Worm (Caenorhabditis elegans) whole organism, mixed stage, embryonic: ENCODE measurements around the gene C06E2.5.

Experiments used
- M03D4.4 ChIP-seq: sonication (generic microtip); optimal IDR thresholded peaks from 2 replicates; lab custom pipeline; 2017; ENCODE audit warnings: mild to moderate bottlenecking, missing genetic modification characterization, missing compliant biosample characterization
- bed-3 ChIP-seq: fragments of 200-800 bp; sonication (Bioruptor generic); optimal IDR thresholded peaks from 3 replicates; lab custom pipeline; 2018; ENCODE audit warnings: mild to moderate bottlenecking, missing genetic modification characterization, moderate library complexity, missing compliant biosample characterization
- blmp-1 ChIP-seq: fragments of 150-350 bp; optimal IDR thresholded peaks from 2 replicates; lab custom pipeline; 2014; ENCODE audit warnings: missing biosample characterization, missing genetic modification characterization
- ceh-39 ChIP-seq: fragments of 150-350 bp; optimal IDR thresholded peaks from 2 replicates; lab custom pipeline; 2014; ENCODE audit warnings: missing biosample characterization, missing genetic modification characterization
- ceh-83 ChIP-seq: fragments of 200-800 bp; sonication (Bioruptor generic); optimal IDR thresholded peaks from 2 replicates; lab custom pipeline; 2018; ENCODE audit warnings: mild to moderate bottlenecking, missing genetic modification characterization, missing compliant biosample characterization
- ces-1 ChIP-seq: fragments of 150-350 bp; optimal IDR thresholded peaks from 2 replicates; lab custom pipeline; 2014; ENCODE audit warnings: missing biosample characterization, missing genetic modification reagents, missing genetic modification characterization
- cnd-1 ChIP-seq: fragments of 200-800 bp; sonication (Bioruptor generic); optimal IDR thresholded peaks from 2 replicates; lab custom pipeline; 2018; ENCODE audit warnings: mild to moderate bottlenecking, missing genetic modification characterization, missing compliant biosample characterization
- elt-1 ChIP-seq: sonication (generic microtip); optimal IDR thresholded peaks from 2 replicates; lab custom pipeline; 2017; ENCODE audit warnings: missing genetic modification characterization, mild to moderate bottlenecking, missing compliant biosample characterization, antibody characterized with exemption, moderate library complexity, borderline replicate concordance; ENCODE audit not compliant: insufficient read depth
- elt-3 ChIP-seq: fragments of 150-350 bp; optimal IDR thresholded peaks from 2 replicates; lab custom pipeline; 2014; ENCODE audit warnings: missing biosample characterization, missing genetic modification characterization
- flh-1 ChIP-seq: fragments of 200-800 bp; sonication (Bioruptor generic); optimal IDR thresholded peaks from 2 replicates; lab custom pipeline; 2018; ENCODE audit warnings: mild to moderate bottlenecking, missing genetic modification characterization, moderate library complexity, missing compliant biosample characterization
- ham-2 ChIP-seq: fragments of 200-800 bp; sonication (Bioruptor generic); optimal IDR thresholded peaks from 2 replicates; lab custom pipeline; 2018; ENCODE audit warnings: mild to moderate bottlenecking, missing genetic modification characterization, missing compliant biosample characterization
- hlh-1 ChIP-seq: fragments of 150-350 bp; optimal IDR thresholded peaks from 2 replicates; lab custom pipeline; 2014; ENCODE audit warnings: missing biosample characterization, missing genetic modification reagents, missing genetic modification characterization
- lin-13 ChIP-seq: fragments of 150-350 bp; optimal IDR thresholded peaks from 2 replicates; lab custom pipeline; 2014; ENCODE audit warnings: missing biosample characterization, missing genetic modification characterization
- lin-32 ChIP-seq: fragments of 200-800 bp; sonication (Bioruptor generic); optimal IDR thresholded peaks from 2 replicates; lab custom pipeline; 2018; ENCODE audit warnings: mild to moderate bottlenecking, missing genetic modification characterization, missing compliant biosample characterization
- lsy-2 ChIP-seq: fragments of 150-350 bp; optimal IDR thresholded peaks from 2 replicates; lab custom pipeline; 2014; ENCODE audit warnings: missing biosample characterization, missing genetic modification characterization
- mab-5 ChIP-seq: fragments of 150-350 bp; optimal IDR thresholded peaks from 2 replicates; lab custom pipeline; 2014; ENCODE audit warnings: missing biosample characterization, missing genetic modification characterization
- mep-1 ChIP-seq: fragments of 150-350 bp; optimal IDR thresholded peaks from 2 replicates; lab custom pipeline; 2017; ENCODE audit warnings: missing biosample characterization, missing genetic modification reagents, missing genetic modification characterization, inconsistent platforms
- mls-2 ChIP-seq: sonication (generic microtip); optimal IDR thresholded peaks from 2 replicates; lab custom pipeline; 2016; ENCODE audit warnings: mild to moderate bottlenecking, missing genetic modification characterization, moderate library complexity, missing compliant biosample characterization
- nhr-12 ChIP-seq: fragments of 150-350 bp; optimal IDR thresholded peaks from 2 replicates; lab custom pipeline; 2014; ENCODE audit warnings: missing biosample characterization, missing genetic modification characterization
- nhr-2 ChIP-seq: fragments of 150-350 bp; optimal IDR thresholded peaks from 2 replicates; lab custom pipeline; 2014; ENCODE audit warnings: missing biosample characterization, missing genetic modification characterization
- nhr-237 ChIP-seq: fragments of 150-350 bp; optimal IDR thresholded peaks from 2 replicates; lab custom pipeline; 2014; ENCODE audit warnings: missing biosample characterization, missing genetic modification characterization
- nhr-76 ChIP-seq: sonication (generic microtip); optimal IDR thresholded peaks from 2 replicates; lab custom pipeline; 2017; ENCODE audit warnings: missing biosample characterization, missing genetic modification characterization
- pha-4 ChIP-seq: fragments of 150-350 bp; optimal IDR thresholded peaks from 2 replicates; lab custom pipeline; 2018; ENCODE audit warnings: missing biosample characterization, missing genetic modification reagents, missing genetic modification characterization
- sem-2 ChIP-seq: fragments of 200-800 bp; sonication (Bioruptor generic); optimal IDR thresholded peaks from 2 replicates; lab custom pipeline; 2018; ENCODE audit warnings: mild to moderate bottlenecking, missing genetic modification characterization, missing compliant biosample characterization
- snpc-4 ChIP-seq: fragments of 150-350 bp; optimal IDR thresholded peaks from 2 replicates; lab custom pipeline; 2014; ENCODE audit warnings: missing biosample characterization, missing genetic modification characterization
- sptf-1 ChIP-seq: sonication (generic microtip); optimal IDR thresholded peaks from 2 replicates; lab custom pipeline; 2017; ENCODE audit warnings: mild to moderate bottlenecking, missing genetic modification characterization, moderate library complexity, missing compliant biosample characterization
- tbx-8 ChIP-seq: fragments of 200-800 bp; sonication (Bioruptor generic); optimal IDR thresholded peaks from 2 replicates; lab custom pipeline; 2018; ENCODE audit warnings: mild to moderate bottlenecking, missing genetic modification characterization, moderate library complexity, missing compliant biosample characterization
- unc-120 ChIP-seq: sonication (generic microtip); optimal IDR thresholded peaks from 2 replicates; lab custom pipeline; 2017; ENCODE audit warnings: missing genetic modification characterization, missing compliant biosample characterization; ENCODE audit not compliant: poor library complexity, severe bottlenecking
- unc-39 ChIP-seq: fragments of 150-350 bp; optimal IDR thresholded peaks from 2 replicates; lab custom pipeline; 2014; ENCODE audit warnings: missing biosample characterization, missing genetic modification characterization
- unc-62 ChIP-seq: fragments of 150-350 bp; optimal IDR thresholded peaks from 2 replicates; lab custom pipeline; 2014; ENCODE audit warnings: missing biosample characterization, missing genetic modification reagents, missing genetic modification characterization
- zip-8 ChIP-seq: fragments of 150-350 bp; optimal IDR thresholded peaks from 2 replicates; lab custom pipeline; 2014; ENCODE audit warnings: missing biosample characterization, missing genetic modification characterization
- ztf-11 ChIP-seq: fragments of 150-350 bp; optimal IDR thresholded peaks from 2 replicates; lab custom pipeline; 2014; ENCODE audit warnings: missing biosample characterization, missing genetic modification characterization

C06E2.5 gene

DNA sequence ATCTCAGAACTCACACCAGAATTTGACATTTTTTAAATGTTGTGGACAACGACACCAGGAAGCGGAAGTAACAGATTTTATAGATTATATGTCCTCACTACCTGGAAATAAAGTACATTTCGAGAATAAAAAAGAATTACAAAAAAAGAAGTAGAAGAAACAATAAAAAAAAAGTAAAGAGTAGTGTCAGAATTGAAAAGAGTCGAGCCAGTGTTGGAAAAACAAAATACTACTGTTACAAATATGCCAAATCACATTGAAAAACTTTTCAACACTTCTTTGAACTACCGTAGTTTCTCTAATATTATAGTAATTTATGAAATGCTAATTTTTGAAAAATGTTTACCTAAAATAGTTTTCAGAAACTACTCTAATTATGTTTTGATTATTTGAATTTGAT is 17.0 kb upstream of the C06E2.5 start, which contains the start of gene C06E2.1:
Gene C06E2.1 (minus strand): TSS at position 101 of the 400 bp plus-strand sequence.
- TF ChIP-seq ceh-83 (no peak), mls-2 (tag; lab: Kevin White, UChicago) (no peak), sptf-1 (tag; lab: Kevin White, UChicago) (no peak), nhr-237 (tag; lab: Kevin White, UChicago) (no peak), cnd-1 (tag; lab: Kevin White, UChicago) (no peak), ces-1 (GFP tag; lab: Kevin White, UChicago) (no peak), blmp-1 (tag; lab: Kevin White, UChicago) (no peak), zip-8 (tag; lab: Kevin White, UChicago) (no peak), sem-2 (GFP tag; lab: Kevin White, UChicago) (no peak), nhr-76 (tag; lab: Kevin White, UChicago) (no peak), lin-13 (tag; lab: Kevin White, UChicago) (no peak), unc-120 (no peak), unc-62 (GFP tag; lab: Kevin White, UChicago) (no peak), snpc-4 (tag; lab: Kevin White, UChicago) (no peak)

DNA sequence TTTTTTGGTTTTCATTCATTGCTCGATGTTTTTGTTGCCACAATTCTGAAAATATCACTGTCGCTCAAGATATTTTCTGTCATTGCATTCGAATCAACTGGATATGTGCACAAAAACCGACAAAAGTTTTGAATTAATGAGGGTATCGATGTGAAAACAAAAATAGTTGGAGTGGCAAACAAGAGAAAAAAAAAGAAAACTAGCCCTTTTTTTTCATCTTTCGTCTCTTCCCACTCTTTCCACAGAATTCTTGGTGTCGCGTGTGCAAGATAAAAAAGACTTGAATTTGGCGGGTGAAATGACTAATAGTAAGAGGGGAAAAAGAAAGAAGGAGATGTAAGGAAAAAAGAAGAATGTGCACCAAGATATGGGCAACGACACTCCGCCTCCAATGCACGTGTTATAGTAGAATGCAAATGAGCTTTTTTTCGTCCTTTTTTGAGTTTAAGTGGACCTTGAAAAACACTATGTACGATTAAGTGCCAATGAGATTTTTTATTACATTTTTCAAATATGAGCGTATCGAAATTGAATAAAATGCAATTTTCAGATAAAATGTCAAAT is 11.4 kb upstream of the C06E2.5 start, which contains the start of the genes ubc-22 and ubc-21:
Gene ubc-22 (minus strand): TSS at position 51 of the 564 bp plus-strand sequence.
Gene ubc-21 (plus strand): TSS at position 514 of the 564 bp plus-strand sequence.
- no peak for TF ChIP-seq mep-1 (tag; lab: Kevin White, UChicago)
- TF ChIP-seq lin-32 (GFP tag; lab: Kevin White, UChicago) = no peak
- no peak for TF ChIP-seq elt-3 (tag; lab: Kevin White, UChicago)
- TF ChIP-seq nhr-12 = no peak
- TF ChIP-seq ceh-39 (tag; lab: Kevin White, UChicago) = no peak
- TF ChIP-seq lsy-2 = no peak
- TF ChIP-seq sptf-1 (tag; lab: Kevin White, UChicago) = no peak
- no peak for TF ChIP-seq nhr-237 (tag; lab: Kevin White, UChicago)
- TF ChIP-seq snpc-4 (tag; lab: Kevin White, UChicago) = no peak
- no peak for TF ChIP-seq ceh-83
- TF ChIP-seq zip-8 (tag; lab: Kevin White, UChicago) = no peak
- no peak for TF ChIP-seq M03D4.4 (tag; lab: Kevin White, UChicago)
- no peak for TF ChIP-seq ham-2 (GFP tag; lab: Kevin White, UChicago)
- TF ChIP-seq blmp-1 (tag; lab: Kevin White, UChicago) = no peak
- no peak for TF ChIP-seq cnd-1 (tag; lab: Kevin White, UChicago)
- TF ChIP-seq hlh-1 = no peak
- TF ChIP-seq ztf-11 = no peak

DNA sequence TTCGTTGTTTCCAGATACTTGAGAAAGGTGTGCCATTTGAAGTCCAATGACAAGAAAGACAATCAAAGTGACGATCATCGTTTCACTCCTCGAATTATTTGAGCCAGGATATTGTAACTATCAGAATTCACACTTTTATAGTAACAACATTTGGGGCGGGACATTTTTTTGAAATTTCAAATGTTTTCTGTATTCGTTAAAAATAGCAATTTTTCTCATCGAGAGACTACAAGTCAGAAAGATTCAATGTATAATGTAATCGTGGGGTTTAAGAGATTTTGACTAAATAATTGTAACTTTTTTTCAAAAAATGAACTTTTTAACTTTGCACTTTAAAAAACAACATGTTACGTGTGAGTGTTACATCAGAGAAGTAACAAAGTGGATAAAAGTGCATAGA is 8.8 kb upstream of the C06E2.5 start, which contains the start of gene ins-9:
Gene ins-9 (minus strand): TSS at position 101 of the 400 bp plus-strand sequence.
- TF ChIP-seq flh-1 (GFP tag; lab: Kevin White, UChicago) = no peak
- TF ChIP-seq lin-13 (tag; lab: Kevin White, UChicago) = no peak
- TF ChIP-seq mab-5 (tag; lab: Kevin White, UChicago) = no peak
- TF ChIP-seq nhr-237 (tag; lab: Kevin White, UChicago) = no peak
- no peak for TF ChIP-seq bed-3
- no peak for TF ChIP-seq pha-4
- no peak for TF ChIP-seq mls-2 (tag; lab: Kevin White, UChicago)
- TF ChIP-seq sptf-1 (tag; lab: Kevin White, UChicago) = no peak
- TF ChIP-seq M03D4.4 (tag; lab: Kevin White, UChicago) = no peak
- TF ChIP-seq tbx-8 (GFP tag; lab: Kevin White, UChicago) = no peak
- TF ChIP-seq unc-39 (tag; lab: Kevin White, UChicago) = no peak
- TF ChIP-seq elt-1 (tag; lab: Kevin White, UChicago) = no peak
- no peak for TF ChIP-seq nhr-2
- no peak for TF ChIP-seq ceh-39 (tag; lab: Kevin White, UChicago)
- TF ChIP-seq, all 35 proteins: peak for 0

DNA sequence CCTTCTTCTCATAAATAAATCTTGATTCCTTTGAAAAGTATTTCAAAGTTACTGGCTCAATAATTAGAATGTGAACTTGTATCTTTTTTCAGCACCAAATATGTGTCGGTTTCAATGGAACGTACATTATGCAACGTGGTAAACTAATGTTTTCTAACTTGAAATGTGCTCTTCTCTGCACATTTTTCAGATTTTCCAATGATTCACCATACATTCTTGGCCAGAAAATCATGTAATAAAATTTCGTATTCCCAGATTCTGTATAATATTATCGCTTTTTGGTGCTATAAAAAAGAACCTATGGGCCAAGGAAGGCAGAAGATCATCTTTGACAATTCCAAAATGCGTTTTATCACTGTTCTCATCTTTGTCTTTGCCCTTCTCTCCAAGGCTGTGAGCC is 3.2 kb upstream of the C06E2.5 start, which contains the start of gene C06E2.9:
Gene C06E2.9 (plus strand): TSS at position 301 of the 400 bp plus-strand sequence.
- TF ChIP-seq sptf-1 (tag; lab: Kevin White, UChicago) (no peak), unc-62 (GFP tag; lab: Kevin White, UChicago) (no peak), cnd-1 (tag; lab: Kevin White, UChicago) (no peak)
